Worm (Caenorhabditis elegans): ENCODE results near the gene srx-41.

srx-41 gene

DNA sequence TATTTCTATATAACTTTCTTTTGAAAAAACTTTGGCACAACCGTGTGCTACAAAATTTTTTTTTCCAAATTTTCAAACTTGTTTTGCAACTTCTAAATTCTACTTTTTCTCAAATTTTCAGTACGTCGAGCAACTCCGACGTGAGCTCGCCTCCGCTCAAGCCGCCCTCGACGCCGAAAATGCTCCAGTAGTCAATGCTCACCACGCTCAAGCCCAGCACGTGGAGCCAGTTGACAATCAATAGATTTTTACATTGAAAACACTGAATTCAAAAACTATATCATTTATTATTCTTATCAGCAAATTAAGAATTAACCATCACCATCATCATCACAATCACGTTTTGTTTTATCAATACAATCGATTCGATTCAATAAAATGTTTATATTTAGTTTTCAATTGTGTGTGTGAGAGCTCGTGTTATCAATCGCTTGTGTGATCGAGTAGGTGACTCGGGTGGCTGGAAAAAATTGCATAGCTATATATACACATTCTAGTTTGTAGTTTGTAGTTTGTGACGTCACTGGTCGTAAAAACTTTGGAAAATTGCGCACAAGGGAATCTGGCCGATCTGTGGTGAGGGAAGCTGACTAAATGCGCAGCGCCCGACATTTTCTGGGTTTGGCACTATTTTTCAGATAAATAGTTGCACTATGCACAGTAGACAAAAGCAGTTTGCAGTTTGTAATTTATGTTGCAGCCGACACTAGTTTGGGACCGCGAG is 2.5 kb downstream of the srx-41 start:
- peak; percentile 33 for TF ChIP-seq nhr-20 (tag; optimal IDR thresholded peaks at IDR 0.05)
- no peak for TF ChIP-seq pag-3 (tag; optimal IDR thresholded peaks at IDR 0.05; ENCODE audit: borderline replicate concordance, insufficient read depth)
- no peak for TF ChIP-seq efl-1 (optimal IDR thresholded peaks at IDR 0.05)
- peak in 1 of 2 experiments; percentile 93 for TF ChIP-seq efl-1 (GFP tag; optimal IDR thresholded peaks at IDR 0.05 in 1 of 2)
- TF ChIP-seq lin-14 (GFP tag; optimal IDR thresholded peaks at IDR 0.05): no peak
- TF ChIP-seq hlh-4 (tag; optimal IDR thresholded peaks at IDR 0.05): no peak
- TF ChIP-seq hlh-17 (GFP tag; optimal IDR thresholded peaks at IDR 0.05; ENCODE audit: borderline replicate concordance): no peak
- TF ChIP-seq unc-130 (tag; optimal IDR thresholded peaks at IDR 0.05): no peak
- TF ChIP-seq sup-37 (GFP tag; optimal IDR thresholded peaks at IDR 0.05): no peak
- no peak for TF ChIP-seq swsn-7 (tag; optimal IDR thresholded peaks at IDR 0.05)
- TF ChIP-seq nhr-90 (tag; optimal IDR thresholded peaks at IDR 0.05; ENCODE audit: poor library complexity): peak; percentile 15
- no peak for TF ChIP-seq egl-27 (tag; optimal IDR thresholded peaks at IDR 0.05)
- no peak for TF ChIP-seq F16B12.6 (tag; optimal IDR thresholded peaks at IDR 0.05)
- TF ChIP-seq nhr-77 (tag; optimal IDR thresholded peaks at IDR 0.05): no peak
- TF ChIP-seq elt-2 (tag; optimal IDR thresholded peaks at IDR 0.05): peak; percentile 92
- TF ChIP-seq grh-1 (GFP tag; IDR thresholded peaks at IDR 0.05): no peak
- peak in 1 of 2 experiments; percentile 13 for TF ChIP-seq mdl-1 (tag; optimal IDR thresholded peaks at IDR 0.05)
- TF ChIP-seq lin-35 (GFP tag; optimal IDR thresholded peaks at IDR 0.05): peak in 1 of 2 experiments; percentile 53
- TF ChIP-seq sox-4 (tag; optimal IDR thresholded peaks at IDR 0.05): no peak
- peak; percentile 54 for TF ChIP-seq nhr-71 (tag; optimal IDR thresholded peaks at IDR 0.05)

DNA sequence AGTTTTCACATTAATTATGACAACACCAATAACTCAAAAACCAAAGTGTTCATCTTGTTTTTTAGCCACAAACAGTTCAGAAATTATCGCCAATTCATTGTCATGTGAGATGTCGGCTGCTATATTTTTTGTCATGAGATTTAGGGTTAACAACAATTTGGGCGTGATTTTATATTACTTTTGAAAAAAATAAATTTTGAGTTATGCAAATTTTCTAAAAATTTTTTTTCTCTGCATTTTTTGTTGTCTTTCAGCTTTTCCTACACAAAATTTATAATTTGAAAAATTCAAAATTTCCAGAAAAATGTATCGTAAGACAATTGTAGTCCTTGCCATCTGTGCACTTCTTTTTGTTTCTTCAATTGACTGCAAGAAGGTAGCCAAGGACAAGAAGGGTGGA is 3.9 kb downstream of the srx-41 start, which contains the start of gene F59B1.2:
F59B1.2 (plus strand) TSS at position 301 of the 400 bp plus-strand sequence.
- no peak for TF ChIP-seq irx-1 (tag; optimal IDR thresholded peaks at IDR 0.05)
- no peak for TF ChIP-seq lsy-2 (tag; optimal IDR thresholded peaks at IDR 0.05)

DNA sequence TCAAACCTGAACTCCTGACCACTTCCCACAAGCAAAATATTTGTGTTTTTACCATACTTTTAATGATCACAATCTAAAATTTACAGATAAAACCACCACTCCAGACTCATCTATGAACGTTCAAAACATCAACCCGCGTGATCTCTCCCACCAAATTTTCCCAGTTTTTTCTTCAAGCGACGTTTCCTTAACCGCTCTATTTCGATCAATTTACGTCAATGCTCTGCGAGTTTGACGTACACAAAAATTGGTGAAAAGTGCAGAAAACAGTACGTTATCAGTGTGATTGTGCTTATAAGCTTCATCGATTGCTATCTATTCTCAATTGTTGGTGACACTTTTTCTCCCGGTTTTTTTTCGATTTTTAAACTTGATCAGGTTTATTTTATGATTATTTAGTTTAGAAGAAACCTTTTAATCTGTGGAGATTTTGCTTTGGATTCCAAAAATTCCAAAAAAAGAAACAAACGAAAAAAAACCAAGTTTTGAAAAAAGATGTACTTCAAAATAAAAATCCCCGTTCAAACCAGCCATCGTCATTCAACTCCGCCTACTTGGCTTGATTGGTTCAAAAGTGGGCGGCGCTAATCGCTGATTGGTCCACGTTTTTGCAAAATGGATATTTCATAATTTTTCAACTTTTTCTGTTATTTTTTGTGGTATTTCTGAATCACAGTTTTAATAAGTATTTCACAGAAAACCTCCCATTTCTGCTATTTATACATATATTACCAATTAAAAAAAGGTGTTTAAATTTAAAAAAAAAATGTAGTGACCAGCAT is 4.5 kb downstream of the srx-41 start:
- TF ChIP-seq egl-27 (tag; optimal IDR thresholded peaks at IDR 0.05) (no peak), nhr-90 (tag; optimal IDR thresholded peaks at IDR 0.05; ENCODE audit: poor library complexity) (peak; percentile 37), unc-62 (GFP tag; optimal IDR thresholded peaks at IDR 0.05) (no peak), dpl-1 (GFP tag; optimal IDR thresholded peaks at IDR 0.05) (no peak), lin-39 (tag; optimal IDR thresholded peaks at IDR 0.05) (no peak), fkh-10 (GFP tag; optimal IDR thresholded peaks at IDR 0.05) (no peak), ceh-82 (tag; optimal IDR thresholded peaks at IDR 0.05) (no peak), ceh-63 (GFP tag; optimal IDR thresholded peaks at IDR 0.05) (no peak), unc-130 (tag; optimal IDR thresholded peaks at IDR 0.05) (no peak), xbp-1 (tag; optimal IDR thresholded peaks at IDR 0.05) (no peak), blmp-1 (tag; optimal IDR thresholded peaks at IDR 0.05) (no peak), vab-15 (tag; optimal IDR thresholded peaks at IDR 0.05) (no peak), efl-3 (GFP tag; optimal IDR thresholded peaks at IDR 0.05) (no peak), efl-1 (optimal IDR thresholded peaks at IDR 0.05) (no peak), efl-1 (GFP tag; optimal IDR thresholded peaks at IDR 0.05 in 1 of 2) (no peak), pag-3 (tag; optimal IDR thresholded peaks at IDR 0.05; ENCODE audit: borderline replicate concordance, insufficient read depth) (no peak), mdl-1 (tag; optimal IDR thresholded peaks at IDR 0.05) (peak in 1 of 2 experiments; percentile 13), nhr-20 (tag; optimal IDR thresholded peaks at IDR 0.05) (no peak), fos-1 (tag; optimal IDR thresholded peaks at IDR 0.05) (no peak), nhr-71 (tag; optimal IDR thresholded peaks at IDR 0.05) (peak; percentile 30), ztf-11 (tag; optimal IDR thresholded peaks at IDR 0.05) (no peak), ceh-88 (GFP tag; IDR thresholded peaks at IDR 0.05) (no peak), unc-30 (tag; optimal IDR thresholded peaks at IDR 0.05) (no peak), nhr-84 (tag; optimal IDR thresholded peaks at IDR 0.05) (no peak), ets-5 (GFP tag; IDR thresholded peaks at IDR 0.05) (no peak), hpl-2 (GFP tag; optimal IDR thresholded peaks at IDR 0.05) (no peak), C16A3.4 (tag; optimal IDR thresholded peaks at IDR 0.05) (no peak), skn-1 (tag; optimal IDR thresholded peaks at IDR 0.05) (no peak), nhr-11 (tag; optimal IDR thresholded peaks at IDR 0.05) (no peak), fkh-8 (tag; optimal IDR thresholded peaks at IDR 0.05) (no peak), sup-37 (GFP tag; optimal IDR thresholded peaks at IDR 0.05) (no peak), ztf-4 (tag; optimal IDR thresholded peaks at IDR 0.05) (no peak), nhr-12 (tag; optimal IDR thresholded peaks at IDR 0.05) (no peak)
